Fruit fly (Drosophila melanogaster): ENCODE data around the gene Hel89B.

Hel89B gene

DNA sequence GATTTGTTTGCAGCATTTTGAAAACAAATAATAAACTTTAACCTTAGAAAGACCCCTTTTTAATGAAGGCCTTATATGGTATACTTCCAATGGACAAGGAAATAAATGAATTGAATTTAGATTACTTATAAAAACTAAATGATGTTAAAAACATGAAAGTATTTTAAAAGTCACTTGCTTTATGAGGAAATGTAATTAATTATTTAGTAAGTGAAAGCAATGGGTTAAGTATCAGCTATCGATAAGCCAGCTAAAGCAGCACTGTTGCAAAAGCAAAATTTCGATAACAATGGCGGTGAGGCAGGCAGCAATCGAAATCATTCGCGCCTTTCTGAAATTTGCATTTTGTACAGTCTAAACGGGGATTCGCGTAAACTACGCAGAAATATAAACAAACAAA is 7.9 kb upstream of the Hel89B start, which contains the start of the genes CG32856 and Rbf2 (continued):
- peak; percentile 68 for TF ChIP-seq fu2 (GFP tag; optimal IDR thresholded peaks at IDR 0.05)
- TF ChIP-seq CG16779 (GFP tag; IDR thresholded peaks at IDR 0.05) = no peak
- no peak for TF ChIP-seq D (optimal IDR thresholded peaks at IDR 0.05)
- no peak for TF ChIP-seq D (GFP tag; optimal IDR thresholded peaks at IDR 0.05)
- TF ChIP-seq insv (GFP tag; optimal IDR thresholded peaks at IDR 0.05) = peak in 1 of 2 experiments; percentile 39
- peak; percentile 62; the same call in 1 of the 2 replicates for TF ChIP-seq CG42726 (GFP tag; IDR thresholded peaks at IDR 0.05; ENCODE audit: partially characterized antibody)
- peak; percentile 78 for TF ChIP-seq Dll (GFP tag; IDR thresholded peaks at IDR 0.05; ENCODE audit: partially characterized antibody)
- peak; percentile 64; the same call in 1 of the 2 replicates for TF ChIP-seq Adf1 (GFP tag; IDR thresholded peaks at IDR 0.05)
- no peak for TF ChIP-seq CkIIα-i1 (GFP tag; IDR thresholded peaks at IDR 0.05)
- TF ChIP-seq slp2 (GFP tag; optimal IDR thresholded peaks at IDR 0.05) = peak; percentile 66
- TF ChIP-seq Antp (GFP tag; optimal IDR thresholded peaks at IDR 0.05) = peak; percentile 50
- TF ChIP-seq HmgD (GFP tag; optimal IDR thresholded peaks at IDR 0.05) = no peak
- no peak for TF ChIP-seq HLH3B (GFP tag; IDR thresholded peaks at IDR 0.05)
- TF ChIP-seq NK7.1 (GFP tag; optimal IDR thresholded peaks at IDR 0.05) = no peak
- TF ChIP-seq Hmx (GFP tag; optimal IDR thresholded peaks at IDR 0.05) = no peak
- TF ChIP-seq Dip3 (GFP tag; optimal IDR thresholded peaks at IDR 0.05) = peak; percentile 84
- peak; percentile 78 for TF ChIP-seq bab2 (GFP tag; optimal IDR thresholded peaks at IDR 0.05)
- TF ChIP-seq CG17802 (tag; optimal IDR thresholded peaks at IDR 0.05) = peak; percentile 77
- peak; percentile 90 for TF ChIP-seq nmo (GFP tag; optimal IDR thresholded peaks at IDR 0.05)
- TF ChIP-seq MESR4 (GFP tag; optimal IDR thresholded peaks at IDR 0.05) = peak; percentile 55
- peak; percentile 81 for TF ChIP-seq Camta (GFP tag; optimal IDR thresholded peaks at IDR 0.05)
- 0 out of 2 replicates have a peak, but pooled peaks have one; percentile 20 for TF ChIP-seq CG31441 (GFP tag; IDR thresholded peaks at IDR 0.05)
- TF ChIP-seq wdn (GFP tag; IDR thresholded peaks at IDR 0.05) = peak; percentile 70
- peak; percentile 43 for TF ChIP-seq bigmax (GFP tag; optimal IDR thresholded peaks at IDR 0.05)
- peak; percentile 73 for TF ChIP-seq CG9437 (GFP tag; optimal IDR thresholded peaks at IDR 0.05)
- peak; percentile 95 for TF ChIP-seq gem (tag; optimal IDR thresholded peaks at IDR 0.05)
- TF ChIP-seq esg (GFP tag; conservative IDR thresholded peaks at IDR 0.05) = peak; percentile 87
- TF ChIP-seq Oli (tag; optimal IDR thresholded peaks at IDR 0.05) = no peak
- TF ChIP-seq Sox102F (GFP tag; optimal IDR thresholded peaks at IDR 0.05) = peak; percentile 90
- 0 out of 2 replicates have a peak, but pooled peaks have one; percentile 69 for TF ChIP-seq CG32767 (GFP tag; IDR thresholded peaks at IDR 0.05)
- peak; percentile 79 to 86 for TF ChIP-seq Pdp1 (GFP tag; optimal IDR thresholded peaks at IDR 0.05)
- no peak for TF ChIP-seq CG32772 (GFP tag; IDR thresholded peaks at IDR 0.05)
- no peak for TF ChIP-seq fd96Cb (tag; optimal IDR thresholded peaks at IDR 0.05)
- TF ChIP-seq Ets65A (GFP tag) = peak; percentile 89
- peak; percentile 91 for TF ChIP-seq Hsf (GFP tag; optimal IDR thresholded peaks at IDR 0.05)
- TF ChIP-seq CG8924 (tag; optimal IDR thresholded peaks at IDR 0.05) = peak; percentile 79
- TF ChIP-seq nom (GFP tag; optimal IDR thresholded peaks at IDR 0.05) = peak; percentile 5
- TF ChIP-seq Bgb (GFP tag; IDR thresholded peaks at IDR 0.05; ENCODE audit: partially characterized antibody) = peak; percentile 84
- TF ChIP-seq BtbVII (GFP tag; optimal IDR thresholded peaks at IDR 0.05) = no peak
- TF ChIP-seq CG3847 (GFP tag; IDR thresholded peaks at IDR 0.05) = peak; percentile 91
- TF ChIP-seq fd3F (GFP tag; optimal IDR thresholded peaks at IDR 0.05) = peak; percentile 85
- TF ChIP-seq HmgZ (tag; optimal IDR thresholded peaks at IDR 0.05) = peak; percentile 90
- TF ChIP-seq CG9876 (GFP tag; optimal IDR thresholded peaks at IDR 0.05) = peak; percentile 42
- TF ChIP-seq ash1 (GFP tag; optimal IDR thresholded peaks at IDR 0.05) = no peak
- peak; percentile 9 for TF ChIP-seq ems (GFP tag; optimal IDR thresholded peaks at IDR 0.05)
- TF ChIP-seq croc (GFP tag; conservative IDR thresholded peaks at IDR 0.05) = no peak
- peak; percentile 80 for TF ChIP-seq chn (GFP tag; optimal IDR thresholded peaks at IDR 0.05)
- TF ChIP-seq CG8388 (GFP tag; optimal IDR thresholded peaks at IDR 0.05) = peak; percentile 79
- no peak for TF ChIP-seq Vsx1 (GFP tag; optimal IDR thresholded peaks at IDR 0.05)
- peak; percentile 75 for TF ChIP-seq salm (tag; optimal IDR thresholded peaks at IDR 0.05)
- no peak for TF ChIP-seq crol (GFP tag; IDR thresholded peaks at IDR 0.05)
